Worm (Caenorhabditis elegans) whole organism, L1 larva: ENCODE measurements around the gene dgk-5.

Experiments used
- C04F5.9 ChIP-seq: sonication (generic microtip); optimal IDR thresholded peaks from 2 replicates; lab custom pipeline; 2016; ENCODE audit warnings: missing genetic modification characterization, missing compliant biosample characterization
- C34B4.2 ChIP-seq: sonication (generic microtip); optimal IDR thresholded peaks from 2 replicates; lab custom pipeline; 2017; ENCODE audit warnings: mild to moderate bottlenecking, missing genetic modification characterization, missing compliant biosample characterization
- aha-1 ChIP-seq: fragments of 150-350 bp; optimal IDR thresholded peaks from 2 replicates; lab custom pipeline; 2014; ENCODE audit warnings: missing biosample characterization, missing genetic modification characterization
- alr-1 ChIP-seq: fragments of 200-800 bp; sonication (Bioruptor generic); optimal IDR thresholded peaks from 2 replicates; lab custom pipeline; 2018; ENCODE audit warnings: borderline replicate concordance, mild to moderate bottlenecking, missing genetic modification characterization, missing compliant biosample characterization
- ama-1 ChIP-seq: fragments of 150-350 bp; optimal IDR thresholded peaks from 2 replicates; lab custom pipeline; 2014
- blmp-1 ChIP-seq: fragments of 150-350 bp; optimal IDR thresholded peaks from 2 replicates; lab custom pipeline; 2014; ENCODE audit warnings: missing biosample characterization, missing genetic modification characterization
- ceh-88 ChIP-seq: fragments of 200-800 bp; sonication (Bioruptor generic); IDR thresholded peaks from 2 replicates; pipeline ENCODE4 v1.3.6; 2022; ENCODE audit warnings: missing genetic modification characterization, missing compliant biosample characterization
- dpl-1 ChIP-seq, 3 experiments: fragments of 150-350 bp in 2 of 3; sonication (generic microtip) in 1 of 3; optimal IDR thresholded peaks; 2 replicates each; lab custom pipeline; 2014 to 2017; ENCODE audit warnings: missing biosample characterization in 3 of 3, missing genetic modification characterization in 3 of 3, missing genetic modification reagents in 3 of 3
- dsc-1 ChIP-seq: sonication (generic microtip); optimal IDR thresholded peaks from 2 replicates; lab custom pipeline; 2016; ENCODE audit warnings: mild to moderate bottlenecking, missing genetic modification characterization, missing compliant biosample characterization
- efl-3 ChIP-seq: fragments of 200-800 bp; sonication (Bioruptor generic); optimal IDR thresholded peaks from 2 replicates; lab custom pipeline; 2018; ENCODE audit warnings: mild to moderate bottlenecking, missing genetic modification characterization, missing compliant biosample characterization
- egl-27 ChIP-seq, 2 experiments: fragments of 150-350 bp in 1 of 2; sonication (generic microtip); optimal IDR thresholded peaks; 3 replicates each; lab custom pipeline; 2017 to 2018; ENCODE audit warnings: missing biosample characterization in 2 of 2, missing genetic modification characterization in 2 of 2, missing genetic modification reagents in 2 of 2
- elt-3 ChIP-seq, 6 experiments: fragments of 150-350 bp in 1 of 6; sonication (generic microtip); optimal IDR thresholded peaks; 2 replicates each; lab custom pipeline; 2017 to 2018; ENCODE audit warnings: missing biosample characterization in 6 of 6, missing genetic modification characterization in 6 of 6, inconsistent platforms in 1 of 6
- ets-5 ChIP-seq: fragments of 200-800 bp; sonication (Bioruptor generic); IDR thresholded peaks from 2 replicates; pipeline ENCODE4 v1.3.6; 2022; ENCODE audit warnings: missing genetic modification characterization, missing compliant biosample characterization
- fkh-8 ChIP-seq: sonication (generic microtip); optimal IDR thresholded peaks from 2 replicates; lab custom pipeline; 2016; ENCODE audit warnings: mild to moderate bottlenecking, missing genetic modification characterization, missing compliant biosample characterization
- hlh-17 ChIP-seq: fragments of 200-800 bp; sonication (Bioruptor generic); optimal IDR thresholded peaks from 2 replicates; lab custom pipeline; 2018; ENCODE audit warnings: missing genetic modification characterization, mild to moderate bottlenecking, missing compliant biosample characterization, moderate library complexity, borderline replicate concordance
- hlh-4 ChIP-seq: sonication (generic microtip); optimal IDR thresholded peaks from 2 replicates; lab custom pipeline; 2016; ENCODE audit warnings: mild to moderate bottlenecking, missing genetic modification characterization, missing compliant biosample characterization
- irx-1 ChIP-seq: sonication (generic microtip); optimal IDR thresholded peaks from 2 replicates; lab custom pipeline; 2016; ENCODE audit warnings: missing genetic modification characterization, missing compliant biosample characterization
- jun-1 ChIP-seq: fragments of 150-350 bp; optimal IDR thresholded peaks from 2 replicates; lab custom pipeline; 2014; ENCODE audit warnings: missing biosample characterization, missing genetic modification reagents, missing genetic modification characterization
- lin-13 ChIP-seq: fragments of 150-350 bp; optimal IDR thresholded peaks from 2 replicates; lab custom pipeline; 2014; ENCODE audit warnings: missing biosample characterization, missing genetic modification reagents, missing genetic modification characterization
- lin-14 ChIP-seq: fragments of 200-800 bp; sonication (Bioruptor generic); optimal IDR thresholded peaks from 2 replicates; lab custom pipeline; 2018; ENCODE audit warnings: mild to moderate bottlenecking, missing genetic modification characterization, moderate library complexity, missing compliant biosample characterization
- lin-35 ChIP-seq, 2 experiments: fragments of 150-350 bp; optimal IDR thresholded peaks; 2 replicates each; lab custom pipeline; 2014; ENCODE audit warnings: missing biosample characterization in 2 of 2, missing genetic modification characterization in 2 of 2, missing genetic modification reagents in 2 of 2
- lin-39 ChIP-seq: fragments of 150-350 bp; optimal IDR thresholded peaks from 2 replicates; lab custom pipeline; 2014; ENCODE audit warnings: missing biosample characterization, missing genetic modification reagents, missing genetic modification characterization
- lsy-2 ChIP-seq, 2 experiments: fragments of 150-350 bp; optimal IDR thresholded peaks; 2 replicates each; lab custom pipeline; 2014; ENCODE audit warnings: missing biosample characterization in 2 of 2, missing genetic modification characterization in 2 of 2
- mef-2 ChIP-seq: fragments of 150-350 bp; optimal IDR thresholded peaks from 2 replicates; lab custom pipeline; 2014; ENCODE audit warnings: missing biosample characterization, missing genetic modification characterization
- mep-1 ChIP-seq: fragments of 150-350 bp; optimal IDR thresholded peaks from 2 replicates; lab custom pipeline; 2014; ENCODE audit warnings: missing biosample characterization, missing genetic modification characterization
- nhr-12 ChIP-seq: sonication (generic microtip); optimal IDR thresholded peaks from 2 replicates; lab custom pipeline; 2017; ENCODE audit warnings: missing biosample characterization, missing genetic modification characterization
- nhr-19 ChIP-seq: fragments of 200-800 bp; sonication (Bioruptor generic); conservative IDR thresholded peaks from 2 replicates; pipeline ENCODE4 v1.3.6; 2022; ENCODE audit warnings: missing genetic modification characterization, missing compliant biosample characterization
- nhr-237 ChIP-seq: fragments of 150-350 bp; optimal IDR thresholded peaks from 2 replicates; lab custom pipeline; 2014; ENCODE audit warnings: missing biosample characterization, missing genetic modification characterization
- nhr-47 ChIP-seq: sonication (generic microtip); optimal IDR thresholded peaks from 2 replicates; lab custom pipeline; 2016; ENCODE audit warnings: mild to moderate bottlenecking, missing genetic modification characterization, moderate library complexity, missing compliant biosample characterization
- nhr-71 ChIP-seq: sonication (generic microtip); optimal IDR thresholded peaks from 2 replicates; lab custom pipeline; 2016; ENCODE audit warnings: mild to moderate bottlenecking, missing genetic modification characterization, moderate library complexity, missing compliant biosample characterization
- nhr-77 ChIP-seq: fragments of 150-350 bp; optimal IDR thresholded peaks from 2 replicates; lab custom pipeline; 2014; ENCODE audit warnings: missing biosample characterization, missing genetic modification characterization
- nhr-84 ChIP-seq: sonication (generic microtip); optimal IDR thresholded peaks from 2 replicates; lab custom pipeline; 2017; ENCODE audit warnings: missing biosample characterization, missing genetic modification characterization
- pag-3 ChIP-seq: sonication (generic microtip); optimal IDR thresholded peaks from 2 replicates; lab custom pipeline; 2017; ENCODE audit warnings: missing genetic modification characterization, mild to moderate bottlenecking, missing compliant biosample characterization, antibody characterized with exemption, borderline replicate concordance; ENCODE audit not compliant: insufficient read depth
- pqm-1 ChIP-seq: sonication (generic microtip); optimal IDR thresholded peaks from 3 replicates; lab custom pipeline; 2017; ENCODE audit warnings: missing biosample characterization, missing genetic modification characterization
- skn-1 ChIP-seq: fragments of 150-350 bp; optimal IDR thresholded peaks from 2 replicates; lab custom pipeline; 2014; ENCODE audit warnings: missing biosample characterization, missing genetic modification characterization
- snu-23 ChIP-seq: sonication (generic microtip); optimal IDR thresholded peaks from 2 replicates; lab custom pipeline; 2016; ENCODE audit warnings: missing genetic modification characterization, missing compliant biosample characterization
- sox-4 ChIP-seq: sonication (generic microtip); optimal IDR thresholded peaks from 2 replicates; lab custom pipeline; 2016; ENCODE audit warnings: missing genetic modification characterization, missing compliant biosample characterization
- sup-37 ChIP-seq: fragments of 200-800 bp; sonication (Bioruptor generic); optimal IDR thresholded peaks from 2 replicates; lab custom pipeline; 2018; ENCODE audit warnings: mild to moderate bottlenecking, missing genetic modification characterization, missing compliant biosample characterization
- swsn-7 ChIP-seq: sonication (generic microtip); optimal IDR thresholded peaks from 2 replicates; lab custom pipeline; 2016; ENCODE audit warnings: missing genetic modification characterization, missing compliant biosample characterization
- tlp-1 ChIP-seq: fragments of 150-350 bp; optimal IDR thresholded peaks from 2 replicates; lab custom pipeline; 2014; ENCODE audit warnings: missing biosample characterization, missing genetic modification characterization
- unc-130 ChIP-seq: fragments of 150-350 bp; optimal IDR thresholded peaks from 2 replicates; lab custom pipeline; 2017; ENCODE audit warnings: missing biosample characterization, missing genetic modification characterization, inconsistent platforms
- unc-30 ChIP-seq: sonication (generic microtip); optimal IDR thresholded peaks from 2 replicates; lab custom pipeline; 2017; ENCODE audit warnings: missing biosample characterization, missing genetic modification characterization
- unc-62 ChIP-seq: fragments of 150-350 bp; optimal IDR thresholded peaks from 2 replicates; lab custom pipeline; 2014; ENCODE audit warnings: missing biosample characterization, missing genetic modification reagents, missing genetic modification characterization
- zag-1 ChIP-seq: fragments of 150-350 bp; optimal IDR thresholded peaks from 2 replicates; lab custom pipeline; 2014; ENCODE audit warnings: missing biosample characterization, missing genetic modification characterization
- zip-4 ChIP-seq: fragments of 200-800 bp; sonication (Bioruptor generic); optimal IDR thresholded peaks from 2 replicates; lab custom pipeline; 2018; ENCODE audit warnings: mild to moderate bottlenecking, missing genetic modification characterization, moderate library complexity, missing compliant biosample characterization
- ztf-11 ChIP-seq, 2 experiments: sonication (generic microtip); optimal IDR thresholded peaks; 2 replicates each; lab custom pipeline; 2016 to 2017; ENCODE audit warnings: missing genetic modification characterization in 2 of 2, missing biosample characterization in 1 of 2, missing compliant biosample characterization in 1 of 2
- ztf-4 ChIP-seq: fragments of 150-350 bp; optimal IDR thresholded peaks from 2 replicates; lab custom pipeline; 2014; ENCODE audit warnings: missing biosample characterization, missing genetic modification characterization

dgk-5 gene

ce11 chrII:6491817-6492452 lies 21.1 kb upstream of the dgk-5 start, which contains the start of the genes T28D9.11 and T28D9.1 (continued):
- peak; percentile 23 for TF ChIP-seq ztf-4 (tag; lab: Kevin White, UChicago)
- no peak for TF ChIP-seq ceh-88 (GFP tag; lab: Robert Waterston, UW)
- TF ChIP-seq lsy-2 (tag; optimal IDR thresholded peaks at IDR 0.05; lab: Kevin White, UChicago), result peak; percentile 46 to 71
- TF ChIP-seq egl-27 (tag; optimal IDR thresholded peaks at IDR 0.05; lab: Kevin White, UChicago), result no peak
- TF ChIP-seq zag-1 (tag; lab: Kevin White, UChicago), result no peak
- no peak for TF ChIP-seq jun-1 (tag; lab: Kevin White, UChicago)
- TF ChIP-seq nhr-12 (tag; lab: Kevin White, UChicago), result no peak
- TF ChIP-seq C04F5.9 (tag; lab: Kevin White, UChicago), result no peak
- TF ChIP-seq unc-130 (tag; lab: Kevin White, UChicago), result no peak

DNA sequence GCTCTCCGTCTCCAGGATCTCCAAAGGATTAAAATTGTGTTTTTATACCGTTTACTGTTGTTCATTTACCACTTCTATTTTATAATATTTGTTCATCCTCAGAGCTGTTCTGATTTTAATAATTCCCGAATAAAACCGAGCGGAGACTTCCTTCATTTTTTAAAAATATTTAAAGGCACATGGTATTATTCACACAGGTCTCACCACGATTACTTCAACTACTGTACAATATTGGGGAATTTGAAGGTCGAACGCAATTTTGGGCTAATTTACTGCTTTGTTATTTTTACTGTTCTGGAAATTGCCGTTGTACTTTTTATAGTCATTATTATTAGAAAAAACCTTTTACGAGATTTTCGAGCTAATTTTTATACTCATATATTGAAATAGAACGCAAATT lies 20.3 kb upstream of the dgk-5 start:
- no peak for TF ChIP-seq snu-23 (GFP tag; lab: Kevin White, UChicago)
- TF ChIP-seq alr-1, result no peak
- TF ChIP-seq zag-1 (tag; lab: Kevin White, UChicago), result no peak
- TF ChIP-seq, all 84 proteins: peak for 0

DNA sequence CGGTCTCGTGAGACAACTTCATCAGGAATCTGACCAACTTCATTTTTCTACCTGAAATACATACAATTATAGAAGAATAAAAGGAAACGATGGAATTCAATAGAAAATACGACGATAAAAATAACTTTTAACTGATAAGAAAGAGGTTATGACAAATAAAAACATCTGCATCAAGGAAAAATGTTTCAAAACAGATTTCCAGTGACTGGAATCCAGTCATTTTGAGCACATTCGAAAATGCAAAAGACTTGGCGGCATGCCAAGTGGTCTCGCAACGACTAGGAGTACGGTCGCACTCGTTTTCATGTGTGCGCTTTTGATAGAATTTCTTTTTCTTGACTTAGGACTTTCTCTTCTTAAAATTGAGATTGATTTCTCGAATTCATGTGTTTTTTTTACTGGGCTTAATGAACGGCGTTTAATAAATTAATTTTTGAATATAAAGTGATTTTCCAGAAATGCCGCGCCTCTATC lies 18.9 kb upstream of the dgk-5 start, which contains the start of the genes snr-3 and rsp-5:
Gene snr-3 (minus strand): TSS at position 51 of the 474 bp plus-strand sequence.
Gene rsp-5 (plus strand): TSS at position 455 of the 474 bp plus-strand sequence.
- TF ChIP-seq ets-5, result no peak
- TF ChIP-seq mef-2 (tag; lab: Kevin White, UChicago), result peak; percentile 7
- TF ChIP-seq aha-1 (tag; lab: Kevin White, UChicago), result no peak
- TF ChIP-seq lin-39 (tag; lab: Kevin White, UChicago), result no peak
- TF ChIP-seq dpl-1 (GFP tag; optimal IDR thresholded peaks at IDR 0.05; lab: Kevin White, UChicago), result peak; percentile 71 to 86 (median 80)
- TF ChIP-seq blmp-1, result peak; percentile 77
- TF ChIP-seq fkh-8 (tag; lab: Kevin White, UChicago), result peak; percentile 46
- TF ChIP-seq C34B4.2 (tag; lab: Kevin White, UChicago), result no peak
- TF ChIP-seq nhr-237, result no peak
- peak; percentile 65 for TF ChIP-seq lin-14 (GFP tag; lab: Kevin White, UChicago)
- peak; percentile 46 for TF ChIP-seq skn-1 (tag; lab: Kevin White, UChicago)
- peak in 1 of 2 experiments; percentile 32 for TF ChIP-seq ztf-11 (tag; optimal IDR thresholded peaks at IDR 0.05; lab: Kevin White, UChicago)
- TF ChIP-seq nhr-77 (tag; lab: Kevin White, UChicago), result peak; percentile 68
- TF ChIP-seq unc-130 (tag; lab: Kevin White, UChicago), result no peak
- TF ChIP-seq dsc-1 (tag; lab: Kevin White, UChicago), result peak; percentile 60
- TF ChIP-seq tlp-1 (tag; lab: Kevin White, UChicago), result no peak
- TF ChIP-seq irx-1, result peak; percentile 22
- no peak for TF ChIP-seq sox-4 (tag; lab: Kevin White, UChicago)
- peak; percentile 33 for TF ChIP-seq jun-1 (tag; lab: Kevin White, UChicago)
- TF ChIP-seq snu-23 (GFP tag; lab: Kevin White, UChicago), result peak; percentile 70
- no peak for TF ChIP-seq nhr-84
- TF ChIP-seq lin-35 (GFP tag; optimal IDR thresholded peaks at IDR 0.05; lab: Kevin White, UChicago), result peak; percentile 78 to 91
- TF ChIP-seq zag-1 (tag; lab: Kevin White, UChicago), result no peak
- peak; percentile 71 for TF ChIP-seq nhr-47 (tag; lab: Kevin White, UChicago)
- TF ChIP-seq zip-4, result no peak
- peak; percentile 74 for TF ChIP-seq nhr-19 (GFP tag; lab: Robert Waterston, UW)
- TF ChIP-seq nhr-71, result peak; percentile 81
- TF ChIP-seq pqm-1 (tag; lab: Kevin White, UChicago), result no peak
- peak; percentile 15 for TF ChIP-seq ama-1
- TF ChIP-seq egl-27 (tag; optimal IDR thresholded peaks at IDR 0.05; lab: Kevin White, UChicago), result no peak
- peak; percentile 52 for TF ChIP-seq swsn-7 (tag; lab: Kevin White, UChicago)
- no peak for TF ChIP-seq unc-62 (GFP tag; lab: Kevin White, UChicago)
- TF ChIP-seq pag-3, result no peak
- TF ChIP-seq lin-13 (GFP tag; lab: Kevin White, UChicago), result peak; percentile 67
- TF ChIP-seq hlh-4 (tag; lab: Kevin White, UChicago), result no peak
- TF ChIP-seq elt-3 (tag; optimal IDR thresholded peaks at IDR 0.05; lab: Kevin White, UChicago), result peak in 2 of 6 experiments; percentile 43 to 61
- peak; percentile 61 for TF ChIP-seq mep-1 (tag; lab: Kevin White, UChicago)
- TF ChIP-seq sup-37 (GFP tag; lab: Kevin White, UChicago), result no peak
- no peak for TF ChIP-seq hlh-17 (GFP tag; lab: Kevin White, UChicago)
- no peak for TF ChIP-seq efl-3 (GFP tag; lab: Kevin White, UChicago)
- TF ChIP-seq unc-30, result no peak
